Worm (Caenorhabditis elegans) whole organism, L3 larva: Measurements from ENCODE around the gene fbxa-60.
A peak's percentile ranks its signal among the peaks of the same experiment; 100 is the strongest.

Source experiments
- R02D3.7 ChIP-seq: fragments of 150-350 bp; optimal IDR thresholded peaks from 2 replicates; lab custom pipeline; 2014; ENCODE audit warnings: missing biosample characterization, missing genetic modification characterization
- ZK546.5 ChIP-seq: sonication (generic microtip); optimal IDR thresholded peaks from 2 replicates; lab custom pipeline; 2017; ENCODE audit warnings: missing biosample characterization, missing genetic modification characterization
- aly-2 ChIP-seq: fragments of 150-350 bp; optimal IDR thresholded peaks from 2 replicates; lab custom pipeline; 2014; ENCODE audit warnings: missing biosample characterization, missing genetic modification characterization
- ama-1 ChIP-seq: fragments of 150-350 bp; optimal IDR thresholded peaks from 2 replicates; lab custom pipeline; 2018
- ceh-16 ChIP-seq: sonication (generic microtip); optimal IDR thresholded peaks from 2 replicates; lab custom pipeline; 2017; ENCODE audit warnings: missing biosample characterization, missing genetic modification characterization
- ceh-28 ChIP-seq: fragments of 150-350 bp; optimal IDR thresholded peaks from 2 replicates; lab custom pipeline; 2014; ENCODE audit warnings: missing biosample characterization, missing genetic modification reagents, missing genetic modification characterization
- ceh-82 ChIP-seq: fragments of 150-350 bp; optimal IDR thresholded peaks from 2 replicates; lab custom pipeline; 2014; ENCODE audit warnings: missing biosample characterization, missing genetic modification characterization
- ceh-9 ChIP-seq: sonication (generic microtip); optimal IDR thresholded peaks from 2 replicates; lab custom pipeline; 2018; ENCODE audit warnings: missing biosample characterization, missing genetic modification characterization
- daf-12 ChIP-seq: fragments of 150-350 bp; optimal IDR thresholded peaks from 2 replicates; lab custom pipeline; 2014; ENCODE audit warnings: missing biosample characterization, missing genetic modification reagents, missing genetic modification characterization
- egl-27 ChIP-seq: sonication (generic microtip); optimal IDR thresholded peaks from 4 replicates; lab custom pipeline; 2017; ENCODE audit warnings: missing biosample characterization, missing genetic modification reagents, missing genetic modification characterization
- egl-5 ChIP-seq: fragments of 150-350 bp; optimal IDR thresholded peaks from 2 replicates; lab custom pipeline; 2017; ENCODE audit warnings: missing biosample characterization, missing genetic modification reagents, missing genetic modification characterization, inconsistent platforms
- elt-1 ChIP-seq: fragments of 150-350 bp; optimal IDR thresholded peaks from 2 replicates; lab custom pipeline; 2014; ENCODE audit warnings: missing biosample characterization, missing genetic modification characterization
- elt-2 ChIP-seq: sonication (generic microtip); optimal IDR thresholded peaks from 2 replicates; lab custom pipeline; 2016; ENCODE audit warnings: missing genetic modification reagents, mild to moderate bottlenecking, missing genetic modification characterization, missing compliant biosample characterization
- elt-3 ChIP-seq, 3 experiments: fragments of 150-350 bp in 1 of 3; sonication (generic microtip) in 2 of 3; optimal IDR thresholded peaks; 2 replicates in 2 of 3; 4 replicates in 1 of 3; lab custom pipeline; 2014 to 2017; ENCODE audit warnings: missing biosample characterization in 3 of 3, missing genetic modification characterization in 3 of 3
- eor-1 ChIP-seq, 2 experiments: fragments of 150-350 bp; optimal IDR thresholded peaks; 2 replicates each; lab custom pipeline; 2014 to 2018; ENCODE audit warnings: missing biosample characterization in 2 of 2, missing genetic modification characterization in 2 of 2
- fkh-10 ChIP-seq: sonication (generic microtip); optimal IDR thresholded peaks from 2 replicates; lab custom pipeline; 2017; ENCODE audit warnings: missing biosample characterization, missing genetic modification reagents, missing genetic modification characterization
- fkh-2 ChIP-seq: fragments of 150-350 bp; optimal IDR thresholded peaks from 2 replicates; lab custom pipeline; 2014; ENCODE audit warnings: missing biosample characterization, missing genetic modification reagents, missing genetic modification characterization
- hmg-11 ChIP-seq: sonication (generic microtip); optimal IDR thresholded peaks from 2 replicates; lab custom pipeline; 2016; ENCODE audit warnings: missing genetic modification characterization, missing compliant biosample characterization
- jun-1 ChIP-seq: fragments of 150-350 bp; optimal IDR thresholded peaks from 2 replicates; lab custom pipeline; 2014; ENCODE audit warnings: missing biosample characterization, missing genetic modification reagents, missing genetic modification characterization
- lin-15B ChIP-seq: fragments of 150-350 bp; optimal IDR thresholded peaks from 2 replicates; lab custom pipeline; 2014; ENCODE audit warnings: missing biosample characterization, missing genetic modification characterization
- lin-39 ChIP-seq: fragments of 150-350 bp; optimal IDR thresholded peaks from 2 replicates; lab custom pipeline; 2018; ENCODE audit warnings: missing biosample characterization, missing genetic modification reagents, missing genetic modification characterization
- lsy-12 ChIP-seq: sonication (generic microtip); optimal IDR thresholded peaks from 2 replicates; lab custom pipeline; 2016; ENCODE audit warnings: mild to moderate bottlenecking, missing genetic modification characterization, missing compliant biosample characterization
- mdl-1 ChIP-seq: fragments of 150-350 bp; optimal IDR thresholded peaks from 2 replicates; lab custom pipeline; 2014; ENCODE audit warnings: missing biosample characterization, missing genetic modification characterization
- nfya-1 ChIP-seq: sonication (generic microtip); optimal IDR thresholded peaks from 2 replicates; lab custom pipeline; 2017; ENCODE audit warnings: missing genetic modification characterization, mild to moderate bottlenecking, missing compliant biosample characterization, antibody characterized with exemption, moderate library complexity; ENCODE audit not compliant: insufficient read depth
- nhr-12 ChIP-seq: fragments of 150-350 bp; optimal IDR thresholded peaks from 2 replicates; lab custom pipeline; 2014; ENCODE audit warnings: missing biosample characterization, missing genetic modification characterization
- nhr-237 ChIP-seq: fragments of 150-350 bp; optimal IDR thresholded peaks from 2 replicates; lab custom pipeline; 2014; ENCODE audit warnings: missing biosample characterization, missing genetic modification characterization
- nhr-25 ChIP-seq: sonication (generic microtip); optimal IDR thresholded peaks from 2 replicates; lab custom pipeline; 2017; ENCODE audit warnings: missing biosample characterization, missing genetic modification characterization
- nhr-28 ChIP-seq: fragments of 150-350 bp; optimal IDR thresholded peaks from 2 replicates; lab custom pipeline; 2014; ENCODE audit warnings: missing biosample characterization, missing genetic modification characterization
- nhr-43 ChIP-seq: sonication (generic microtip); optimal IDR thresholded peaks from 2 replicates; lab custom pipeline; 2016; ENCODE audit warnings: mild to moderate bottlenecking, missing genetic modification characterization, missing compliant biosample characterization; ENCODE audit not compliant: poor library complexity, severe bottlenecking
- nhr-67 ChIP-seq: fragments of 150-350 bp; optimal IDR thresholded peaks from 2 replicates; lab custom pipeline; 2014; ENCODE audit warnings: missing biosample characterization, missing genetic modification characterization
- nhr-76 ChIP-seq: fragments of 150-350 bp; sonication (generic microtip); optimal IDR thresholded peaks from 5 replicates; lab custom pipeline; 2014; ENCODE audit warnings: missing biosample characterization, missing genetic modification characterization
- nhr-77 ChIP-seq: fragments of 150-350 bp; optimal IDR thresholded peaks from 2 replicates; lab custom pipeline; 2014; ENCODE audit warnings: missing biosample characterization, missing genetic modification characterization
- pha-4 ChIP-seq: fragments of 150-350 bp; optimal IDR thresholded peaks from 2 replicates; lab custom pipeline; 2014; ENCODE audit warnings: missing biosample characterization, missing genetic modification reagents, missing genetic modification characterization
- pqm-1 ChIP-seq: fragments of 150-350 bp; optimal IDR thresholded peaks from 2 replicates; lab custom pipeline; 2017; ENCODE audit warnings: missing biosample characterization, missing genetic modification characterization, inconsistent platforms
- sea-2 ChIP-seq: fragments of 150-350 bp; sonication (generic microtip); optimal IDR thresholded peaks from 4 replicates; lab custom pipeline; 2014; ENCODE audit warnings: missing biosample characterization, missing genetic modification reagents, missing genetic modification characterization
- skn-1 ChIP-seq: fragments of 150-350 bp; optimal IDR thresholded peaks from 2 replicates; lab custom pipeline; 2014; ENCODE audit warnings: missing biosample characterization, missing genetic modification characterization
- snpc-4 ChIP-seq: fragments of 150-350 bp; optimal IDR thresholded peaks from 2 replicates; lab custom pipeline; 2014; ENCODE audit warnings: missing biosample characterization, missing genetic modification characterization
- tbx-2 ChIP-seq: sonication (generic microtip); optimal IDR thresholded peaks from 2 replicates; lab custom pipeline; 2016; ENCODE audit warnings: mild to moderate bottlenecking, missing genetic modification characterization, missing compliant biosample characterization
- unc-39 ChIP-seq: sonication (generic microtip); optimal IDR thresholded peaks from 4 replicates; lab custom pipeline; 2017; ENCODE audit warnings: missing biosample characterization, missing genetic modification characterization
- unc-62 ChIP-seq: fragments of 150-350 bp; sonication (generic microtip); optimal IDR thresholded peaks from 4 replicates; lab custom pipeline; 2014; ENCODE audit warnings: missing biosample characterization, missing genetic modification reagents, missing genetic modification characterization
- zag-1 ChIP-seq: fragments of 150-350 bp; optimal IDR thresholded peaks from 2 replicates; lab custom pipeline; 2014; ENCODE audit warnings: missing biosample characterization, missing genetic modification characterization
- ztf-11 ChIP-seq: fragments of 150-350 bp; optimal IDR thresholded peaks from 2 replicates; lab custom pipeline; 2014; ENCODE audit warnings: missing biosample characterization, missing genetic modification characterization
- ztf-4 ChIP-seq: fragments of 150-350 bp; optimal IDR thresholded peaks from 2 replicates; lab custom pipeline; 2014; ENCODE audit warnings: missing biosample characterization, missing genetic modification characterization

fbxa-60 gene

ce11 chrIII:954553-954952, 8.5 kb upstream of the fbxa-60 start, which contains the start of the genes T12B5.15 and T12B5.14:
TSS of gene T12B5.15 (minus strand) at chrIII:954653.
TSS of gene T12B5.14 (plus strand) at chrIII:954873.
- TF ChIP-seq sea-2 (GFP tag; lab: Kevin White, UChicago) = no peak
- no peak for TF ChIP-seq hmg-11 (tag; lab: Kevin White, UChicago)
- no peak for TF ChIP-seq egl-5 (tag; lab: Kevin White, UChicago)
- no peak for TF ChIP-seq eor-1 (tag; optimal IDR thresholded peaks at IDR 0.05; lab: Kevin White, UChicago)
- no peak for TF ChIP-seq ceh-28 (tag; lab: Kevin White, UChicago)
- no peak for TF ChIP-seq egl-27 (tag; lab: Kevin White, UChicago)
- no peak for TF ChIP-seq nhr-25 (tag; lab: Kevin White, UChicago)
- no peak for TF ChIP-seq ztf-4
- no peak for TF ChIP-seq ceh-82 (tag; lab: Kevin White, UChicago)
- TF ChIP-seq ama-1 (lab: Kevin White, UChicago) = no peak
- TF ChIP-seq ceh-16 (tag; lab: Kevin White, UChicago) = no peak
- no peak for TF ChIP-seq elt-1 (tag; lab: Kevin White, UChicago)
- no peak for TF ChIP-seq R02D3.7 (tag; lab: Kevin White, UChicago)
- no peak for TF ChIP-seq nhr-12
- no peak for TF ChIP-seq jun-1
- TF ChIP-seq elt-3 (tag; optimal IDR thresholded peaks at IDR 0.05; lab: Kevin White, UChicago) = no peak
- TF ChIP-seq nhr-76 (tag; lab: Kevin White, UChicago) = no peak
- no peak for TF ChIP-seq unc-62 (GFP tag; lab: Kevin White, UChicago)
- no peak for TF ChIP-seq ZK546.5 (tag; lab: Kevin White, UChicago)
- TF ChIP-seq lin-39 (tag; lab: Kevin White, UChicago) = no peak

DNA sequence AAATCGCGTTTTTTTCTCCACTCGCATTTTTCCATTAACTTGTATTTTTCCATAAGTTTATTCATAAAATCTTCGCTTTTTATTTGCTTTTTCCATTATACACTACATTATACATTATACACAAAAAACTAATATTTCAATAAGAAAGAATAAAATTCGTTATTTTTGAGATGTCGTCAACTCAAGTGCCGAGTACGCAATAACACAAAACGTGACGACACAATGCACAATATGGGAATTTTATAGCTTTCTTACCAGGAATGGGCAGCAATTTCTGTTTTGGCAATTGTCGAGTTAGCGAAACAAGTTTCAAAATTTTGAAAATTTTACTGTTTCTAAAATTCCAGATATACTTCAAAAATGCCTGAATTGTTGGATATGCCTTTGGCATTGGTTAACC, 6.1 kb upstream of the fbxa-60 start, which contains the start of gene fbxa-10:
TSS of gene fbxa-10 (plus strand) at position 207 of the 400 bp plus-strand sequence.
- peak; percentile 30 for TF ChIP-seq pha-4 (tag; lab: Kevin White, UChicago)
- no peak for TF ChIP-seq nhr-43 (tag; lab: Kevin White, UChicago)
- peak; percentile 2 for TF ChIP-seq egl-5 (tag; lab: Kevin White, UChicago)
- TF ChIP-seq hmg-11 (tag; lab: Kevin White, UChicago) = peak; percentile 59
- TF ChIP-seq aly-2 = no peak

- TF ChIP-seq nhr-43 (tag; lab: Kevin White, UChicago) (no peak), skn-1 (no peak), unc-39 (no peak), mdl-1 (tag; lab: Kevin White, UChicago) (no peak), sea-2 (GFP tag; lab: Kevin White, UChicago) (no peak), snpc-4 (tag; lab: Kevin White, UChicago) (no peak), pqm-1 (tag; lab: Kevin White, UChicago) (no peak), ceh-28 (tag; lab: Kevin White, UChicago) (no peak), fkh-10 (GFP tag; lab: Kevin White, UChicago) (no peak), nhr-237 (tag; lab: Kevin White, UChicago) (no peak), nfya-1 (tag; lab: Kevin White, UChicago) (peak; percentile 14), ztf-11 (tag; lab: Kevin White, UChicago) (no peak), ztf-4 (no peak), egl-5 (tag; lab: Kevin White, UChicago) (no peak), nhr-77 (no peak), tbx-2 (tag; lab: Kevin White, UChicago) (no peak), ceh-16 (tag; lab: Kevin White, UChicago) (no peak), R02D3.7 (tag; lab: Kevin White, UChicago) (no peak), nhr-76 (tag; lab: Kevin White, UChicago) (no peak), elt-1 (tag; lab: Kevin White, UChicago) (no peak), aly-2 (no peak), ceh-82 (tag; lab: Kevin White, UChicago) (no peak), elt-3 (tag; optimal IDR thresholded peaks at IDR 0.05; lab: Kevin White, UChicago) (no peak), nhr-67 (tag; lab: Kevin White, UChicago) (no peak), hmg-11 (tag; lab: Kevin White, UChicago) (no peak), pha-4 (tag; lab: Kevin White, UChicago) (peak; percentile 50), fkh-2 (no peak), lsy-12 (tag; lab: Kevin White, UChicago) (no peak), unc-62 (GFP tag; lab: Kevin White, UChicago) (no peak), zag-1 (tag; lab: Kevin White, UChicago) (no peak), daf-12 (tag; lab: Kevin White, UChicago) (no peak), jun-1 (peak; percentile 0), eor-1 (tag; optimal IDR thresholded peaks at IDR 0.05; lab: Kevin White, UChicago) (no peak), nhr-28 (tag; lab: Kevin White, UChicago) (no peak), ceh-9 (tag; lab: Kevin White, UChicago) (no peak), lin-15B (tag; lab: Kevin White, UChicago) (peak; percentile 0), elt-2 (tag; lab: Kevin White, UChicago) (peak; percentile 19)
- TF ChIP-seq, all 47 proteins: peak for 5
Observed at ce11 chrIII:950472-950871, 4.4 kb upstream of the fbxa-60 start, which contains the start of the genes fbxa-67 and fbxa-11. TSS of gene fbxa-67 (minus strand) at chrIII:950670. TSS of gene fbxa-11 (plus strand) at chrIII:950869.
